Worm (Caenorhabditis elegans): ENCODE results near the gene ins-20.

DNA sequence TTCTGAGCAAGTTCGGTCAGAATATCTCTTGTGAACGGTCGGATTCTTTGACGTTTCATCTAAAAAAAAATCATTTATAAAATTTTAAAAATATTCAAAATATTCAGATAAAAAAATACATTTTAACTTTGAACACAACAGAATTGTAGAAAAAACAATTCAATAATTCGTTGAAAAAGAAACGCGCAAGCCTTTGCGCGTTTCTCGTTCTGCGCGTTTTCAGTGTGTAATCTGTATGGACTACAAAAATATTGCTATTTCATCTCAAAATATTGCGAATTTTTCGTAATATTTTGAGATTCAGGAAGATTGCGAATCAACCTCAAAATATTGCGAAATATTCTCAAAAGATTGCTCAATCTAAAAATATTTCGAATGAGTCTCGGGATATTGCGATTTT lies 45.3 kb downstream of the ins-20 start, which contains the start of gene R12C12.7:
- TF ChIP-seq cog-1 (tag; optimal IDR thresholded peaks at IDR 0.05) (no peak), ztf-29 (GFP tag; IDR thresholded peaks at IDR 0.05) (no peak), ref-1 (GFP tag; conservative IDR thresholded peaks at IDR 0.05) (no peak), med-1 (GFP tag; optimal IDR thresholded peaks at IDR 0.05; ENCODE audit: insufficient read depth) (no peak), tab-1 (GFP tag; IDR thresholded peaks at IDR 0.05) (no peak), T22C8.4 (GFP tag; IDR thresholded peaks at IDR 0.05) (no peak), flt-1 (GFP tag; IDR thresholded peaks at IDR 0.05) (no peak), klf-2 (GFP tag; conservative IDR thresholded peaks at IDR 0.05) (no peak), ztf-23 (GFP tag; IDR thresholded peaks at IDR 0.05) (no peak)

Measured in whole organism, midembryonic.